Worm (Caenorhabditis elegans) whole organism, L2 larva: Measurements from ENCODE around the gene F49F1.10.
"Not testable (repeated sequence)": the region's sequence is repeated elsewhere in the genome, so short reads cannot be mapped to it uniquely, and the experiment has no call there.

ENCODE experiments used
- F13H6.1 ChIP-seq: sonication (generic microtip); optimal IDR thresholded peaks from 2 replicates; lab custom pipeline; 2016; ENCODE audit warnings: missing genetic modification characterization, missing compliant biosample characterization
- R02D3.7 ChIP-seq: fragments of 150-350 bp; optimal IDR thresholded peaks from 2 replicates; lab custom pipeline; 2014; ENCODE audit warnings: missing biosample characterization, missing genetic modification characterization
- alr-1 ChIP-seq: fragments of 150-350 bp; optimal IDR thresholded peaks from 2 replicates; lab custom pipeline; 2014; ENCODE audit warnings: missing biosample characterization, missing genetic modification characterization
- aly-2 ChIP-seq: fragments of 150-350 bp; optimal IDR thresholded peaks from 2 replicates; lab custom pipeline; 2014; ENCODE audit warnings: missing biosample characterization, missing genetic modification characterization
- ama-1 ChIP-seq: fragments of 150-350 bp; optimal IDR thresholded peaks from 2 replicates; lab custom pipeline; 2018; ENCODE audit warnings: inconsistent platforms
- blmp-1 ChIP-seq: sonication (generic microtip); optimal IDR thresholded peaks from 2 replicates; lab custom pipeline; 2017; ENCODE audit warnings: missing genetic modification characterization, mild to moderate bottlenecking, missing compliant biosample characterization, antibody characterized with exemption, moderate library complexity; ENCODE audit not compliant: insufficient read depth
- crh-2 ChIP-seq: sonication (generic microtip); optimal IDR thresholded peaks from 2 replicates; lab custom pipeline; 2017; ENCODE audit warnings: missing biosample characterization, missing genetic modification characterization
- egl-27 ChIP-seq: sonication (generic microtip); optimal IDR thresholded peaks from 3 replicates; lab custom pipeline; 2017; ENCODE audit warnings: missing biosample characterization, missing genetic modification reagents, missing genetic modification characterization
- fos-1 ChIP-seq: fragments of 150-350 bp; optimal IDR thresholded peaks from 2 replicates; lab custom pipeline; 2014; ENCODE audit warnings: missing biosample characterization, missing genetic modification characterization
- gmeb-1 ChIP-seq: fragments of 150-350 bp; optimal IDR thresholded peaks from 2 replicates; lab custom pipeline; 2014; ENCODE audit warnings: missing biosample characterization, missing genetic modification characterization
- lin-11 ChIP-seq: fragments of 150-350 bp; sonication (generic microtip); optimal IDR thresholded peaks from 2 replicates; lab custom pipeline; 2014; ENCODE audit warnings: missing biosample characterization, missing genetic modification characterization, inconsistent platforms, mixed read lengths
- lin-13 ChIP-seq: fragments of 150-350 bp; optimal IDR thresholded peaks from 2 replicates; lab custom pipeline; 2014; ENCODE audit warnings: missing biosample characterization, missing genetic modification reagents, missing genetic modification characterization
- lin-39 ChIP-seq: fragments of 150-350 bp; optimal IDR thresholded peaks from 2 replicates; lab custom pipeline; 2014; ENCODE audit warnings: missing biosample characterization, missing genetic modification reagents, missing genetic modification characterization
- mab-5 ChIP-seq: fragments of 150-350 bp; optimal IDR thresholded peaks from 2 replicates; lab custom pipeline; 2014; ENCODE audit warnings: missing biosample characterization, missing genetic modification characterization
- mbf-1 ChIP-seq: sonication (generic microtip); optimal IDR thresholded peaks from 2 replicates; lab custom pipeline; 2017; ENCODE audit warnings: missing biosample characterization, missing genetic modification characterization
- mdl-1 ChIP-seq, 2 experiments: fragments of 150-350 bp in 1 of 2; sonication (generic microtip) in 1 of 2; optimal IDR thresholded peaks; 2 replicates each; lab custom pipeline; 2017; ENCODE audit warnings: missing biosample characterization in 2 of 2, missing genetic modification characterization in 2 of 2
- nhr-11 ChIP-seq: fragments of 150-350 bp; optimal IDR thresholded peaks from 2 replicates; lab custom pipeline; 2014; ENCODE audit warnings: missing biosample characterization, missing genetic modification characterization
- nhr-12 ChIP-seq: fragments of 150-350 bp; optimal IDR thresholded peaks from 2 replicates; lab custom pipeline; 2014; ENCODE audit warnings: missing biosample characterization, missing genetic modification characterization
- nhr-129 ChIP-seq: fragments of 150-350 bp; optimal IDR thresholded peaks from 2 replicates; lab custom pipeline; 2014; ENCODE audit warnings: missing biosample characterization, missing genetic modification characterization
- nhr-21 ChIP-seq: fragments of 150-350 bp; optimal IDR thresholded peaks from 2 replicates; lab custom pipeline; 2014; ENCODE audit warnings: missing biosample characterization, missing genetic modification characterization
- nhr-23 ChIP-seq: fragments of 150-350 bp; optimal IDR thresholded peaks from 2 replicates; lab custom pipeline; 2014; ENCODE audit warnings: missing biosample characterization, missing genetic modification reagents, missing genetic modification characterization
- nhr-237 ChIP-seq: fragments of 150-350 bp; optimal IDR thresholded peaks from 2 replicates; lab custom pipeline; 2014; ENCODE audit warnings: missing biosample characterization, missing genetic modification characterization
- nhr-25 ChIP-seq: fragments of 150-350 bp; sonication (generic microtip); optimal IDR thresholded peaks from 3 replicates; lab custom pipeline; 2014; ENCODE audit warnings: missing biosample characterization, missing genetic modification characterization
- nhr-77 ChIP-seq: fragments of 150-350 bp; optimal IDR thresholded peaks from 2 replicates; lab custom pipeline; 2014; ENCODE audit warnings: missing biosample characterization, missing genetic modification characterization
- peb-1 ChIP-seq: fragments of 150-350 bp; optimal IDR thresholded peaks from 2 replicates; lab custom pipeline; 2014; ENCODE audit warnings: missing biosample characterization, missing genetic modification characterization
- skn-1 ChIP-seq: sonication (generic microtip); optimal IDR thresholded peaks from 2 replicates; lab custom pipeline; 2017; ENCODE audit warnings: missing biosample characterization, missing genetic modification characterization
- unc-62 ChIP-seq: fragments of 150-350 bp; optimal IDR thresholded peaks from 2 replicates; lab custom pipeline; 2014; ENCODE audit warnings: missing biosample characterization, missing genetic modification reagents, missing genetic modification characterization
- ztf-11 ChIP-seq: sonication (generic microtip); optimal IDR thresholded peaks from 2 replicates; lab custom pipeline; 2017; ENCODE audit warnings: missing biosample characterization, missing genetic modification characterization
- ztf-4 ChIP-seq: fragments of 150-350 bp; optimal IDR thresholded peaks from 2 replicates; lab custom pipeline; 2014; ENCODE audit warnings: missing biosample characterization, missing genetic modification characterization

The F49F1.10 gene

DNA sequence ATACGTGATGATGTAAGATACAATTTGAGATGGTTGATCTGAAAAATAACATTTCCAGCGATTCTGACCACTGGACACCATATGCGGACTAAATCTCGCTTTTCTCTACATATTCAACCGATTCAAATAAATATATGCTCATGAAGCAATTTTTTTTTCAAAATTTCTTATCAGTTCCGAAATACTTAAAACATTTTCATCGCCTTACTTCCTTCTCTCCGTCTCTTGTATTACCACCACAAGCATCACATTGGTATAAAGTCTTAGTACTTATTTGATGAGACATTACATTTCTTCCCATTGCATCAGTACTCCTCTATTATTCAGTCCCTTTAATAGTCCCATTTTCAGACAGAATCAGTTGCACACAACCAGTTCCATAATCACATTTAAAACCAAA is 15.7 kb upstream of the F49F1.10 start, which contains the start of gene K08D10.14:
Gene K08D10.14 (plus strand): TSS at position 301 of the 400 bp plus-strand sequence.
- TF ChIP-seq fos-1 (peak; percentile 0), alr-1 (tag; lab: Kevin White, UChicago) (no peak)
- TF ChIP-seq, all 48 proteins: peak for 1

DNA sequence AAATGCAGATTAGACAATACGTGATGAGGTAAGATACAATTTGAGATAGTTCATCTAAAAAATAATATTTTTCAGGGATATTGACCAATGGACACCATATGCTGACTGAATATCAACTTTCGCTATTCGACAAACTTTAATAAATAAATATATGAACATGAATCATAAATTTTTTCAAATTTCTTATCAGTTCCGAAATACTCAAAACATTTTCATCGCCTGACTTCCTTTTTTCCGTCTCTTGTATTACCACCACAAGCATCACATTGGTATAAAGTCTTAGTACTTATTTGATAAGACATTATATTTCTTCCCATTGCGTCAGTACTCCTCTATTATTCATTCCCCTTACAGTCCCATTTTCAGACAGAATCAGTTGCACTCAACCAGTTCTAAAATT is 13.2 kb upstream of the F49F1.10 start, which contains the start of the genes K08D10.10 and R07C12.1:
Gene K08D10.10 (plus strand): TSS at position 93 of the 400 bp plus-strand sequence.
Gene R07C12.1 (plus strand): TSS at position 314 of the 400 bp plus-strand sequence.
- TF ChIP-seq fos-1 (peak; percentile 69), egl-27 (tag; lab: Kevin White, UChicago) (no peak)

DNA sequence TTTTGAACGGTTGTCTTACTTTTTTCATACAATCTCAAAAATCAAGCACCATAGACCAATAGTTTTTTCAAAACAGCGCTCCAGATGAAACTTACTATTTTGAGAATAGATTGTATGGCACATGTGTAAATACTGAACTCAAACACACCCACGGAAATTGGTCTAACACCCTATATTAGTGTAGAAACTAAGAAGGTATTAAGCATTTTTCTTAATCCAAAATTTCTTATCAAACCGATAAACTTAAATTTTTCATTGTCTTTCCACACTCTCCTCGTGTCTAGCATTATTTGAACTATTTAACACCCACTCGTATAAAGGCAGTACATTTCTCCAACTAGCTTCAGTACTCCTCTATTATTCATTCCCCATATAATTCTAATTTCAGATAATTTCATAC is 11.2 kb upstream of the F49F1.10 start:
- TF ChIP-seq fos-1 (peak; percentile 9), alr-1 (tag; lab: Kevin White, UChicago) (no peak), gmeb-1 (tag; lab: Kevin White, UChicago) (no peak), ztf-4 (tag; lab: Kevin White, UChicago) (no peak), nhr-25 (no peak)

DNA sequence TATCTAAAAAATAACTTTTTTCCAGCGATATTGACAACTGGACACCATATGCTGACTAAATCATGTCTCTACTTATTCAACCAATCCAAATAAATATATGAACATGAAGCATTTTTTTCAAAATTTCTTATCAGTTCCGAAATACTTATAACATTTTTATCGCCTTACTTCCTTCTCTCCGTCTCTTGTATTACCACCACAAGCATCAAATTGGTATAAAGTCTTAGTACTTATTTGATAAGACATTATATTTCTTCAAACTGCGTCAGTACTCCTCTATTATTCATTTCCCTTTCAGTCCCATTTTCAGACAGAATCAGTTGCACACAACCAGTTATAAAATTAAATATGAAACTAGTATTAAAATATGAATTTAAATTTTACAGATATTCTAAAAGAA is 9.0 kb upstream of the F49F1.10 start:
- no peak for TF ChIP-seq nhr-21 (tag; lab: Kevin White, UChicago)
- TF ChIP-seq fos-1 = peak; percentile 91
- TF ChIP-seq, all 48 proteins: peak for 1

DNA sequence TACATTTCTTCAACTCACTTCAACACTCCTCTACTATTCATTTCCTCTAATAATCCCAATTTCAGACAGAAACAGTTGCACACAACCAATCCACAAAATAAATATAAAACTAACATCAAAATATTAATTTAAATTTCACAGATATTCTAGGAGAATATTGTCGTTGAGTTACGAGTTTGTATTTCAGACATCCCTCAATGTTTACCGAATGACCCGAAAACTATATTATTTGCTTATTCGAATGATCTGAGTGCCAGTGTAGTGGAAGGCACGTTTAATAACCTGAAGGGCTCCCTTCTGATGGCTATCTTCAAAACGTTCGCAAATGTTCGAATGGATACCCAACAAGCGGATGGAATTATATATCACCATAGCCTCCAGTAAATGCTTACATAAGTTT is 5.9 kb upstream of the F49F1.10 start, which contains the start of gene R07C12.3:
Gene R07C12.3 (plus strand): TSS at position 301 of the 400 bp plus-strand sequence.
- TF ChIP-seq mab-5 (tag; lab: Kevin White, UChicago) = no peak
- TF ChIP-seq R02D3.7 (tag; lab: Kevin White, UChicago) = no peak
- TF ChIP-seq peb-1 (tag; lab: Kevin White, UChicago) = no peak
- TF ChIP-seq ztf-4 (tag; lab: Kevin White, UChicago) = no peak
- TF ChIP-seq nhr-12 (tag; lab: Kevin White, UChicago) = no peak
- no peak for TF ChIP-seq ztf-11 (tag; lab: Kevin White, UChicago)
- TF ChIP-seq lin-39 (tag; lab: Kevin White, UChicago) = no peak
- no peak for TF ChIP-seq ama-1
- no peak for TF ChIP-seq nhr-21 (tag; lab: Kevin White, UChicago)
- TF ChIP-seq nhr-237 (tag; lab: Kevin White, UChicago) = no peak
- TF ChIP-seq crh-2 (tag; lab: Kevin White, UChicago) = no peak
- no peak for TF ChIP-seq nhr-11
- TF ChIP-seq aly-2 (tag; lab: Kevin White, UChicago) = no peak
- TF ChIP-seq, all 48 proteins: peak for 0

DNA sequence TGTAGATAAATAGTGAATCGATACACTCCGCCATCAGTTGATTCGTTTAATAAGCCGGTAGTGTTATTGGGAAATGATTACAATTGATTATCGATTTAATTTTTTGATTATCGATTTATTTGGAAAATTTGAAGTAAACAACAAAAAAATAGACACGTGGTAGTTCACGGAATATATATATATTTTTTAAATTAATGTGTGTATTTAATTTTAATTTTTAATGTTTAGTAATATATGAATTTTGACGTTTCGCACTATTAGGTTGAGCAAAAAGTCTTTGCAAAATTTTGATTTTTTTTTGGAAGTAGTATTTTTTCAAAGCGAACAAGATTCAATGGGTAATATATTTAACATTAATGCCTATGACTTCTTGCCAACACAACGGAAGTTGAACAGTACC is 4.1 kb upstream of the F49F1.10 start, which contains the start of gene F49F1.12:
Gene F49F1.12 (minus strand): TSS at position 101 of the 400 bp plus-strand sequence.
- TF ChIP-seq alr-1, peb-1, crh-2 (tag; lab: Kevin White, UChicago): not testable (repeated sequence)

DNA sequence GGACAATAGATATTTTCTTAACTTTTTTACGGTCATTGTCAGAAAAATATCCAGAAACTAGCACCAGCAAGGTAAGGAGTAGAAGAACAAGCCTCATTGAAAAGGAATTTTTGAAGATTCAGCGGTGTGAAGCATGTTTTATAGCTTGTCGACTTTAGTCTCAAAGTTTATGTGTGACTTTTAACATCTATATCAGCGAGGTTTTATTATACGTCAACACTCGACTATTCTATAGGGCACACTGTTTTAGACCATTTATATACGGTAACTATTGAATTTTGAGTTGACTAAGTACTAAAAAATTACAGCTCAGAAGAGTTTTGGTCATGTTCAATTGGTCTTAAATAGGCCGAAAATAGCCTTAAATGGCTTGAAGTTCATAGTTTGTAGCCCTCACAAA is 2.4 kb upstream of the F49F1.10 start, which contains the start of gene F49F1.11:
Gene F49F1.11 (minus strand): TSS at position 101 of the 400 bp plus-strand sequence.
- TF ChIP-seq unc-62 = no peak
- no peak for TF ChIP-seq mdl-1 (tag; optimal IDR thresholded peaks at IDR 0.05; lab: Kevin White, UChicago)
- TF ChIP-seq R02D3.7 (tag; lab: Kevin White, UChicago) = no peak
- no peak for TF ChIP-seq nhr-21 (tag; lab: Kevin White, UChicago)
- no peak for TF ChIP-seq nhr-129 (tag; lab: Kevin White, UChicago)
- TF ChIP-seq lin-39 (tag; lab: Kevin White, UChicago) = no peak
- no peak for TF ChIP-seq peb-1 (tag; lab: Kevin White, UChicago)
- no peak for TF ChIP-seq lin-11 (tag; lab: Kevin White, UChicago)
- TF ChIP-seq nhr-23 (tag; lab: Kevin White, UChicago) = no peak
- no peak for TF ChIP-seq fos-1

DNA sequence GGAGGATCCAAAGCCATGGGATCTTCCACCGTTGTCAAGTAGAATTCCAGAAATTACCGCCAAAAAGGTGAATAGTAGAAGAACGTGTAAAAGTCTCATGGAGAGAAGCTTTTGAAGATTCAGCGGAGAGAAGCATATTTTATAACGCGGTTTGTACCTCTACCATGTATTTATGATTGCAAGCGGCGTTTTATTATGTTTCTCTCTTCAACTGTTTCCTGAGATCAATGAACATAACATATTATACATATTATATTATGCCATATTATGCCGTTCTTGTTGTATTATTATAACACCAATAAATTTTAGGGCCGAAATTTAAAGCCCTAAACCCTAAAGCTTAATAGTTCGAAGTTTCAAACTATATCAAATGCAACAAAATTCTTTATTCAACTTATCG is 1.3 kb upstream of the F49F1.10 start, which contains the start of gene F49F1.18:
Gene F49F1.18 (minus strand): TSS at position 101 of the 400 bp plus-strand sequence.
- TF ChIP-seq lin-13 (GFP tag; lab: Kevin White, UChicago) (no peak), lin-39 (tag; lab: Kevin White, UChicago) (no peak), mbf-1 (tag; lab: Kevin White, UChicago) (no peak), crh-2 (tag; lab: Kevin White, UChicago) (no peak), ztf-4 (tag; lab: Kevin White, UChicago) (no peak), aly-2 (tag; lab: Kevin White, UChicago) (no peak), nhr-77 (tag; lab: Kevin White, UChicago) (no peak), alr-1 (tag; lab: Kevin White, UChicago) (no peak), egl-27 (tag; lab: Kevin White, UChicago) (no peak), blmp-1 (tag; lab: Kevin White, UChicago) (no peak), F13H6.1 (tag; lab: Kevin White, UChicago) (no peak), skn-1 (tag; lab: Kevin White, UChicago) (no peak)
